Fruit fly (Drosophila melanogaster) whole organism, pupa: ENCODE measurements around the gene CG5958.

ENCODE experiments used
- CG10348 ChIP-seq: fragments of 200-800 bp; sonication (Bioruptor generic); IDR thresholded peaks from 2 replicates; pipeline ENCODE4 v1.3.6; 2022; ENCODE audit warnings: missing biosample characterization, missing genetic modification characterization
- CG12605 ChIP-seq: fragments of 200-800 bp; sonication (Bioruptor generic); IDR thresholded peaks from 2 replicates; pipeline ENCODE4 v1.3.6; 2022; ENCODE audit warnings: missing biosample characterization, missing genetic modification characterization
- CG13204 ChIP-seq: fragments of 200-800 bp; sonication (Bioruptor generic); optimal IDR thresholded peaks from 2 replicates; lab custom pipeline; 2018; ENCODE audit warnings: missing biosample characterization, mild to moderate bottlenecking, missing genetic modification characterization, moderate library complexity
- CG14655 ChIP-seq: fragments of 200-800 bp; sonication (Bioruptor generic); optimal IDR thresholded peaks from 3 replicates; lab custom pipeline; 2017; ENCODE audit warnings: mild to moderate bottlenecking, missing biosample characterization, missing genetic modification reagents, missing genetic modification characterization
- CG15710 ChIP-seq: fragments of 200-800 bp; sonication (Bioruptor generic); optimal IDR thresholded peaks from 2 replicates; lab custom pipeline; 2018; ENCODE audit warnings: missing biosample characterization, mild to moderate bottlenecking, missing genetic modification characterization, moderate library complexity
- CG17806 ChIP-seq: fragments of 200-800 bp; sonication (Bioruptor generic); optimal IDR thresholded peaks from 2 replicates; lab custom pipeline; 2018; ENCODE audit warnings: missing biosample characterization, mild to moderate bottlenecking, missing genetic modification characterization, moderate library complexity
- CG32121 ChIP-seq: fragments of 200-800 bp; sonication (Bioruptor generic); IDR thresholded peaks from 2 replicates; pipeline ENCODE4 v1.3.6; 2022; ENCODE audit warnings: missing biosample characterization, missing genetic modification characterization
- CG34367 ChIP-seq: fragments of 200-800 bp; sonication (Bioruptor generic); optimal IDR thresholded peaks from 2 replicates; lab custom pipeline; 2018; ENCODE audit warnings: missing biosample characterization, mild to moderate bottlenecking, missing genetic modification characterization
- CG4496 ChIP-seq: fragments of 200-800 bp; sonication (Bioruptor generic); IDR thresholded peaks from 3 replicates; pipeline ENCODE4 v1.3.6; 2022; ENCODE audit warnings: missing biosample characterization, missing genetic modification characterization
- CG8159 ChIP-seq: fragments of 200-800 bp; sonication (Bioruptor generic); optimal IDR thresholded peaks from 3 replicates; lab custom pipeline; 2018; ENCODE audit warnings: missing biosample characterization, mild to moderate bottlenecking, missing genetic modification characterization, moderate library complexity
- CG8301 ChIP-seq: fragments of 200-800 bp; sonication (Bioruptor generic); optimal IDR thresholded peaks from 2 replicates; lab custom pipeline; 2018; ENCODE audit warnings: missing biosample characterization, mild to moderate bottlenecking, missing genetic modification characterization
- CG9948 ChIP-seq: fragments of 200-800 bp; sonication (Bioruptor generic); optimal IDR thresholded peaks from 2 replicates; lab custom pipeline; 2018; ENCODE audit warnings: missing biosample characterization, mild to moderate bottlenecking, missing genetic modification characterization, moderate library complexity
- D1 ChIP-seq: fragments of 200-800 bp; sonication (Bioruptor generic); optimal IDR thresholded peaks from 2 replicates; lab custom pipeline; 2018; ENCODE audit warnings: missing biosample characterization, mild to moderate bottlenecking, missing genetic modification characterization, moderate library complexity
- EcR ChIP-seq: fragments of 200-800 bp; sonication (Bioruptor generic); optimal IDR thresholded peaks from 3 replicates; lab custom pipeline; 2019; ENCODE audit warnings: missing biosample characterization, missing genetic modification characterization, mild to moderate bottlenecking, moderate library complexity, missing genetic modification reagents
- Ets98B ChIP-seq: fragments of 200-800 bp; sonication (Bioruptor generic); IDR thresholded peaks from 2 replicates; pipeline ENCODE4 v1.3.6; 2022; ENCODE audit warnings: missing biosample characterization, missing genetic modification characterization
- Pif1A ChIP-seq: fragments of 200-800 bp; sonication (Bioruptor generic); optimal IDR thresholded peaks from 3 replicates; lab custom pipeline; 2016; ENCODE audit warnings: missing biosample characterization, missing genetic modification characterization
- Pif1B ChIP-seq: fragments of 200-800 bp; sonication (Bioruptor generic); optimal IDR thresholded peaks from 3 replicates; lab custom pipeline; 2016; ENCODE audit warnings: missing biosample characterization, missing genetic modification characterization
- Snoo ChIP-seq: fragments of 200-800 bp; sonication (Bioruptor generic); optimal IDR thresholded peaks from 3 replicates; lab custom pipeline; 2017; ENCODE audit warnings: missing biosample characterization, mild to moderate bottlenecking, missing genetic modification characterization, inconsistent platforms
- fd96Ca ChIP-seq: fragments of 200-800 bp; sonication (Bioruptor generic); IDR thresholded peaks from 3 replicates; pipeline ENCODE4 v1.3.6; 2022; ENCODE audit warnings: missing biosample characterization, missing genetic modification characterization
- gl ChIP-seq: fragments of 200-800 bp; sonication (Bioruptor generic); optimal IDR thresholded peaks from 2 replicates; lab custom pipeline; 2018; ENCODE audit warnings: missing biosample characterization, mild to moderate bottlenecking, missing genetic modification characterization
- rn ChIP-seq: fragments of 200-800 bp; sonication (Bioruptor generic); IDR thresholded peaks from 2 replicates; pipeline ENCODE4 v1.3.6; 2022; ENCODE audit warnings: missing biosample characterization, missing genetic modification characterization

The CG5958 gene

DNA sequence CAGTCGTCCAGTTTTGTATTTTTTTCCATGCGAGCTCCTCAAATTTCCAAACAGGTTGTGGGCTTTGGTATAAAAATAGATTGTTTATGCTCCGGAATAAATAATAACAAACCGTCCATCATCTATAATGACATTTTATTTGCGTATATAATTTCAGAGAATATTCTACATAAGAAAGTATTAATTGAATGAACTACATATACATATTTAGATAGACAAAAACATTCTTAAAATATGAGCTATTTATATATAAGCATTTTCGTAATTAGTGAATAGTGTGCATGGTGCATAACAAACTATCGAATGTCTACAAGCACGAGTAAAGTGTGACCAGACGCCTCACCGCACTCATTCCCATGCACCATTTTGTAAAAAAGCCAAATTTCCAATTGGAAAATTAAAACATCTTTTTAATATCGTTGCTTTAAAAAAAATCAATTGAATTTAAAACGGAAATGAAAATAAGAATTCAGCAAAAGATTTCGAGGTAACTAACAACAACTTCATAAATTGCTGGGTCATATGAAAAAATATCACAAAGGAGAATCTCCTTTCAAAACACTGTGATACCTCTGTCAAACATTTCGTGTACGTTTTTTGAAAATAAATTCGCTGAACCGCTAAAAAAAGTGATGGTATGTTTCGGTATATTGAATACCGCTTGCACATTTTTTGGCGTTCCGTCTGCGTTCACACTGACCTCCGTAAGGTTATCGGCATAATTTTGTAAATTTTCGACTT, 6.8 kb downstream of the CG5958 start, which contains the start of gene muc:
TSS of gene muc (plus strand) at position 541 of the 741 bp plus-strand sequence.
- peak; percentile 4 for TF ChIP-seq CG8301 (tag; lab: Kevin White, UChicago)
- peak; percentile 21 for TF ChIP-seq CG14655
- TF ChIP-seq CG8159 (tag; lab: Kevin White, UChicago) = peak; percentile 30
- 0 out of 2 replicates have a peak, but pooled peaks have one; percentile 21 for TF ChIP-seq Ets98B (GFP tag; lab: Robert Waterston, UW)
- TF ChIP-seq CG12605 (GFP tag; lab: Robert Waterston, UW) = peak; percentile 18; the same call in 1 of the 2 replicates
- TF ChIP-seq CG17806 (tag; lab: Kevin White, UChicago) = peak; percentile 18
- no peak for TF ChIP-seq EcR (GFP tag; lab: Kevin White, UChicago)
- no peak for TF ChIP-seq CG10348 (GFP tag; lab: Robert Waterston, UW)
- peak; percentile 2 for TF ChIP-seq CG15710
- no peak for TF ChIP-seq CG4496
- no peak for TF ChIP-seq Pif1A (GFP tag; lab: Kevin White, UChicago)

dm6 chr2L:7425690-7426056, 7.6 kb downstream of the CG5958 start:
- TF ChIP-seq CG14655 (no peak), CG9948 (tag; lab: Kevin White, UChicago) (no peak), CG15710 (no peak), CG4496 (no peak), EcR (GFP tag; lab: Kevin White, UChicago) (peak; percentile 19), Snoo (no peak)

- peak; percentile 39 for TF ChIP-seq CG15710
- TF ChIP-seq EcR (GFP tag; lab: Kevin White, UChicago) = peak; percentile 94
- TF ChIP-seq CG14655 = peak; percentile 62
- peak; percentile 92; the same call in 2 of the 3 replicates for TF ChIP-seq CG4496
- TF ChIP-seq CG13204 (GFP tag; lab: Kevin White, UChicago) = no peak
- peak; percentile 61 for TF ChIP-seq CG8159 (tag; lab: Kevin White, UChicago)
- peak; percentile 60 for TF ChIP-seq CG8301 (tag; lab: Kevin White, UChicago)
- peak; percentile 87 for TF ChIP-seq Ets98B (GFP tag; lab: Robert Waterston, UW)
- no peak for TF ChIP-seq D1 (tag; lab: Kevin White, UChicago)
- TF ChIP-seq CG32121 = peak; percentile 86
- TF ChIP-seq CG9948 (tag; lab: Kevin White, UChicago) = peak; percentile 43
- peak; percentile 52 for TF ChIP-seq Pif1B (GFP tag; lab: Kevin White, UChicago)
- no peak for TF ChIP-seq CG10348 (GFP tag; lab: Robert Waterston, UW)
- peak; percentile 90 for TF ChIP-seq fd96Ca
- peak; percentile 77 for TF ChIP-seq CG12605 (GFP tag; lab: Robert Waterston, UW)
- peak; percentile 77 for TF ChIP-seq Snoo
- TF ChIP-seq rn (GFP tag; lab: Robert Waterston, UW) = peak; percentile 64
- TF ChIP-seq CG17806 (tag; lab: Kevin White, UChicago) = peak; percentile 54
- peak; percentile 72 for TF ChIP-seq Pif1A (GFP tag; lab: Kevin White, UChicago)
- TF ChIP-seq CG34367 = peak; percentile 47
- TF ChIP-seq gl (tag; lab: Kevin White, UChicago) = no peak
Observed at dm6 chr2L:7424907-7425689, 8.2 kb downstream of the CG5958 start.

- TF ChIP-seq CG15710 (peak; percentile 41), EcR (GFP tag; lab: Kevin White, UChicago) (no peak), CG10348 (GFP tag; lab: Robert Waterston, UW) (no peak), D1 (tag; lab: Kevin White, UChicago) (no peak), Pif1B (GFP tag; lab: Kevin White, UChicago) (peak; percentile 53), CG12605 (GFP tag; lab: Robert Waterston, UW) (no peak), CG14655 (peak; percentile 64), Snoo (no peak), CG13204 (GFP tag; lab: Kevin White, UChicago) (no peak), CG32121 (peak; percentile 33; the same call in 1 of the 2 replicates), CG8301 (tag; lab: Kevin White, UChicago) (peak; percentile 59), gl (tag; lab: Kevin White, UChicago) (no peak), Pif1A (GFP tag; lab: Kevin White, UChicago) (peak; percentile 52), rn (GFP tag; lab: Robert Waterston, UW) (peak; percentile 28; the same call in 1 of the 2 replicates), CG9948 (tag; lab: Kevin White, UChicago) (peak; percentile 65), CG8159 (tag; lab: Kevin White, UChicago) (peak; percentile 63), CG4496 (0 out of 3 replicates have a peak, but pooled peaks have one; percentile 64), Ets98B (GFP tag; lab: Robert Waterston, UW) (no peak), fd96Ca (peak; percentile 75), CG17806 (tag; lab: Kevin White, UChicago) (peak; percentile 59), CG34367 (peak; percentile 55)
Observed at dm6 chr2L:7424282-7424905, 8.9 kb downstream of the CG5958 start.

dm6 chr2L:7423333-7423895, 9.9 kb downstream of the CG5958 start:
- peak; percentile 60 for TF ChIP-seq Pif1B (GFP tag; lab: Kevin White, UChicago)
- peak; percentile 91 for TF ChIP-seq CG4496
- TF ChIP-seq CG17806 (tag; lab: Kevin White, UChicago) = peak; percentile 67
- peak; percentile 85 for TF ChIP-seq EcR (GFP tag; lab: Kevin White, UChicago)
- TF ChIP-seq Ets98B (GFP tag; lab: Robert Waterston, UW) = peak; percentile 92
- peak; percentile 73 for TF ChIP-seq Snoo
- TF ChIP-seq CG10348 (GFP tag; lab: Robert Waterston, UW) = 0 out of 2 replicates have a peak, but pooled peaks have one; percentile 33
- peak; percentile 84 for TF ChIP-seq CG15710
- peak; percentile 86 for TF ChIP-seq fd96Ca
- TF ChIP-seq D1 (tag; lab: Kevin White, UChicago) = peak; percentile 35
- peak; percentile 60 for TF ChIP-seq CG14655
- peak; percentile 58 for TF ChIP-seq CG34367
- peak; percentile 73 for TF ChIP-seq gl (tag; lab: Kevin White, UChicago)
- peak; percentile 73 for TF ChIP-seq CG8301 (tag; lab: Kevin White, UChicago)
- peak; percentile 86 for TF ChIP-seq CG32121
- TF ChIP-seq Pif1A (GFP tag; lab: Kevin White, UChicago) = peak; percentile 71
- peak; percentile 45; the same call in 1 of the 2 replicates for TF ChIP-seq rn (GFP tag; lab: Robert Waterston, UW)
- TF ChIP-seq CG13204 (GFP tag; lab: Kevin White, UChicago) = peak; percentile 72
- TF ChIP-seq CG8159 (tag; lab: Kevin White, UChicago) = peak; percentile 75
- peak; percentile 75 for TF ChIP-seq CG12605 (GFP tag; lab: Robert Waterston, UW)
- TF ChIP-seq CG9948 (tag; lab: Kevin White, UChicago) = peak; percentile 63
